Fruit fly (Drosophila melanogaster): Measurements from ENCODE around the gene RabX4.
A peak's percentile ranks its signal among the peaks of the same experiment; 100 is the strongest.

The RabX4 gene

dm6 chr3R:24807321-24807720, 20.9 kb downstream of the RabX4 start, which contains the start of gene CG6980:
Gene CG6980, plus strand, starts transcription at chr3R:24807621.
- TF ChIP-seq CG10631 (GFP tag; optimal IDR thresholded peaks at IDR 0.05) (no peak), achi (GFP tag; optimal IDR thresholded peaks at IDR 0.05) (no peak), Ets96B (tag; optimal IDR thresholded peaks at IDR 0.05) (no peak), Met (GFP tag; optimal IDR thresholded peaks at IDR 0.05) (no peak)

DNA sequence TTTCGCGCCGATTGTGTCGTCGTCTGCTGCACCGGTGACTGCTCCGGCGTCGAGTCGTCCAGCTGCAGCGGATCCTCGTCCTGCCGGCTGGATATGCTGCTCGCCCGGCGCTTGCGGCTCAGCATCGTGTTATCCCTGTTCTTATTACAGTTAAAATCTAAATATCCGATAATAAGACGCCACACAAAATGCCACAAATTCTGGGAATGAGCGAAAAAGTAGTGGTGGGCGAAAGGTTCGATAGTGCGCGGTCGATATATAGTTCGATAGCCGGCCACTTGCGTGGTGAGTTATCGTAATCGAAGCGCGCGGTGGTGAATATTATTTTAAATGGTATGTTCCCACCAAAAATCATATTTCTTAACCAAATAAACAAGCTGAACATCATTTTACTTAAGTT, 23.2 kb downstream of the RabX4 start, which contains the start of gene polybromo:
TSS of gene polybromo (minus strand) at position 212 of the 400 bp plus-strand sequence.
- TF ChIP-seq CG8319 (GFP tag; optimal IDR thresholded peaks at IDR 0.05) (no peak), CG10631 (GFP tag; optimal IDR thresholded peaks at IDR 0.05) (no peak), fd59A (GFP tag; optimal IDR thresholded peaks at IDR 0.05) (no peak), topi (GFP tag; optimal IDR thresholded peaks at IDR 0.05) (no peak), dac (GFP tag; optimal IDR thresholded peaks at IDR 0.05) (no peak), CG4318 (GFP tag; optimal IDR thresholded peaks at IDR 0.05) (no peak), Lpt (GFP tag; optimal IDR thresholded peaks at IDR 0.05) (no peak), Eip75B (GFP tag; optimal IDR thresholded peaks at IDR 0.05) (no peak), acj6 (GFP tag; optimal IDR thresholded peaks at IDR 0.05) (no peak), CG9139 (GFP tag; optimal IDR thresholded peaks at IDR 0.05) (no peak), CG11902 (GFP tag; optimal IDR thresholded peaks at IDR 0.05) (no peak), CG6276 (GFP tag; optimal IDR thresholded peaks at IDR 0.05) (no peak), CG8119 (GFP tag; IDR thresholded peaks at IDR 0.05) (no peak), CG11294 (GFP tag; IDR thresholded peaks at IDR 0.05) (no peak), CG6854 (GFP tag; optimal IDR thresholded peaks at IDR 0.05) (no peak)

DNA sequence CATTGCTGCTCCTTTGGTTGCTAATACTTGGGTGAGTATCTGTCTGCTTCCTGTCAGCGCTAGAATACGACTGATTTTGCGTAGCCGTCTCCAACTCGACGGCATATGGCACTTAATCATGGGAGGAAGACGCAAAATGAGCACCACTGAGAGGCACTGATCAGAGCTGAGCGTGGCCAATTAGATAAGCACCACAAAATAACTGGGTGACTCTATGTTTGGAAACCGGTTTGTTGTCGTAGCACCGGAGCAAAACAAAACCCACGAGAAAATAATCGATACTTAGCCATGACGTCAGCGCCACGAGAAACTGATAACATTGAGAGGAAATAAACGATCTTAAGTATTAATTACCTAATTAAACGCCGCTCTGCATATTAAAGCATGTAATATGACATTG, 28.7 kb downstream of the RabX4 start, which contains the start of gene Ude:
TSS of gene Ude (minus strand) at position 166 of the 400 bp plus-strand sequence.
- no peak for TF ChIP-seq cyc (GFP tag; optimal IDR thresholded peaks at IDR 0.05)
- TF ChIP-seq vri (GFP tag; optimal IDR thresholded peaks at IDR 0.05): peak; percentile 19

dm6 chr3R:24798595-24798994, 29.6 kb downstream of the RabX4 start:
- peak; percentile 34; the same call in 2 of the 3 replicates for TF ChIP-seq CG8119 (GFP tag; IDR thresholded peaks at IDR 0.05)
- TF ChIP-seq net (GFP tag; optimal IDR thresholded peaks at IDR 0.05): no peak
- no peak for TF ChIP-seq Hr38 (GFP tag; optimal IDR thresholded peaks at IDR 0.05)
- no peak for TF ChIP-seq acj6 (GFP tag; optimal IDR thresholded peaks at IDR 0.05)
- TF ChIP-seq fd59A (GFP tag; optimal IDR thresholded peaks at IDR 0.05): no peak
- TF ChIP-seq Eip93F (GFP tag; optimal IDR thresholded peaks at IDR 0.05): no peak

dm6 chr3R:24790036-24790435, 38.2 kb downstream of the RabX4 start, which contains the start of gene CG13634:
Gene CG13634, minus strand, starts transcription at chr3R:24790136.
- TF ChIP-seq Gug (GFP tag; IDR thresholded peaks at IDR 0.05) (no peak), Eip93F (GFP tag; optimal IDR thresholded peaks at IDR 0.05) (no peak), Sox102F (GFP tag; optimal IDR thresholded peaks at IDR 0.05) (no peak), spab (GFP tag; optimal IDR thresholded peaks at IDR 0.05) (no peak), achi (GFP tag; optimal IDR thresholded peaks at IDR 0.05) (no peak), Hr4 (GFP tag; optimal IDR thresholded peaks at IDR 0.05) (no peak), CG16779 (tag; optimal IDR thresholded peaks at IDR 0.05) (no peak), ss (GFP tag; optimal IDR thresholded peaks at IDR 0.05) (no peak), CG8319 (GFP tag; optimal IDR thresholded peaks at IDR 0.05) (no peak), CG6808 (GFP tag; optimal IDR thresholded peaks at IDR 0.05) (no peak), CG11294 (GFP tag; IDR thresholded peaks at IDR 0.05) (no peak), esn (GFP tag; optimal IDR thresholded peaks at IDR 0.05) (no peak), Ets96B (tag; optimal IDR thresholded peaks at IDR 0.05) (no peak), cyc (GFP tag; optimal IDR thresholded peaks at IDR 0.05) (no peak)

dm6 chr3R:24787734-24788133, 40.5 kb downstream of the RabX4 start, which contains the start of gene Ets96B:
Gene Ets96B, plus strand, starts transcription at chr3R:24788054.
- TF ChIP-seq Blimp-1 (GFP tag; optimal IDR thresholded peaks at IDR 0.05): no peak
- TF ChIP-seq Lpt (GFP tag; optimal IDR thresholded peaks at IDR 0.05): no peak
- TF ChIP-seq CG11762 (GFP tag; optimal IDR thresholded peaks at IDR 0.05; ENCODE audit: insufficient read depth): no peak
- TF ChIP-seq CG11294 (GFP tag; IDR thresholded peaks at IDR 0.05): no peak
- no peak for TF ChIP-seq cyc (GFP tag; optimal IDR thresholded peaks at IDR 0.05)
- TF ChIP-seq vri (GFP tag; optimal IDR thresholded peaks at IDR 0.05): no peak
- no peak for TF ChIP-seq OdsH (GFP tag; optimal IDR thresholded peaks at IDR 0.05)
- no peak for TF ChIP-seq Ets96B (tag; optimal IDR thresholded peaks at IDR 0.05)
- no peak for TF ChIP-seq acj6 (GFP tag; optimal IDR thresholded peaks at IDR 0.05)
- no peak for TF ChIP-seq CG15336 (GFP tag; IDR thresholded peaks at IDR 0.05)
- TF ChIP-seq CG1621 (tag; optimal IDR thresholded peaks at IDR 0.05): no peak
- TF ChIP-seq eg (GFP tag; IDR thresholded peaks at IDR 0.05): no peak
- no peak for TF ChIP-seq fd85E (GFP tag; optimal IDR thresholded peaks at IDR 0.05)
- no peak for TF ChIP-seq CG10669 (GFP tag; optimal IDR thresholded peaks at IDR 0.05)
- TF ChIP-seq CG6276 (GFP tag; optimal IDR thresholded peaks at IDR 0.05): no peak
- TF ChIP-seq CG9139 (GFP tag; optimal IDR thresholded peaks at IDR 0.05): no peak

Data from whole organism, prepupa.